Worm (Caenorhabditis elegans) whole organism, midembryonic: Measurements from ENCODE around the gene C17H11.4.

Experiments used
- cog-1 ChIP-seq: sonication (generic microtip); optimal IDR thresholded peaks from 2 replicates; lab custom pipeline; 2016; ENCODE audit warnings: missing genetic modification characterization, missing compliant biosample characterization
- flt-1 ChIP-seq: fragments of 200-800 bp; sonication (Bioruptor generic); IDR thresholded peaks from 2 replicates; pipeline ENCODE4 v1.3.6; 2022; ENCODE audit warnings: missing genetic modification characterization, missing compliant biosample characterization
- klf-2 ChIP-seq: fragments of 200-800 bp; sonication (Bioruptor generic); conservative IDR thresholded peaks from 2 replicates; pipeline ENCODE4 v1.3.6; 2022; ENCODE audit warnings: missing genetic modification reagents, missing genetic modification characterization, missing compliant biosample characterization
- tab-1 ChIP-seq: fragments of 200-800 bp; sonication (Bioruptor generic); IDR thresholded peaks from 2 replicates; pipeline ENCODE4 v1.3.6; 2022; ENCODE audit warnings: missing genetic modification characterization, missing compliant biosample characterization
- ztf-23 ChIP-seq: fragments of 200-800 bp; sonication (Bioruptor generic); IDR thresholded peaks from 2 replicates; pipeline ENCODE4 v1.3.6; 2022; ENCODE audit warnings: missing genetic modification reagents, missing genetic modification characterization, missing compliant biosample characterization

DNA sequence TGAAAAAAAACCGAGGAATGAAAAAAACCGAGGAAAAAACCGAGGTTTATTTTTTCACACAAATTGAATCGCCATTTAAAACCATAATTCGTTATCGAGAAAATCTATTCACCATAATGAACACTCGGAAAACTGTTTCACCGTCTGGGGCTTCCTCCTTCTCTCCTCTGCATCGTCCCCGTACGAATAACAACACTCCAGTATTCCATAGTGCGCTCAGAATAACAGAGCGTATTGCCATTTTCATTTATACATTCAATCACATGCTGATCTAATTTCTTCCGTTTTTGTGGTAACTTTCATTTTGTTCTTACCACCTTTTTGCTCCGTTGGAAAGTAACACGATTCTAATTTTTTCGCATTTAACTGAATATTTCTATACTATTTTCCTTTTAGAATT, 11.9 kb downstream of the C17H11.4 start, which contains the start of gene C17H11.2:
- no peak for TF ChIP-seq flt-1 (GFP tag; lab: Robert Waterston, UW)
- no peak for TF ChIP-seq cog-1
- TF ChIP-seq klf-2 (GFP tag; lab: Robert Waterston, UW), result no peak
- no peak for TF ChIP-seq ztf-23 (GFP tag; lab: Robert Waterston, UW)
- TF ChIP-seq tab-1 (GFP tag; lab: Robert Waterston, UW), result no peak
